Worm (Caenorhabditis elegans) whole organism, young adult: ENCODE data around the gene wdr-37.
"Not testable (repeated sequence)": the region's sequence is repeated elsewhere in the genome, so short reads cannot be mapped to it uniquely, and the experiment has no call there.

Source experiments
- B0019.2 ChIP-seq: fragments of 200-800 bp; sonication (Bioruptor generic); conservative IDR thresholded peaks from 2 replicates; pipeline ENCODE4 v1.3.6; 2022; ENCODE audit warnings: missing genetic modification reagents, missing genetic modification characterization, missing compliant biosample characterization
- B0261.1 ChIP-seq: sonication (generic microtip); optimal IDR thresholded peaks from 2 replicates; lab custom pipeline; 2016; ENCODE audit warnings: mild to moderate bottlenecking, missing genetic modification characterization, moderate library complexity, missing compliant biosample characterization
- C17E4.6 ChIP-seq: fragments of 200-800 bp; sonication (Bioruptor generic); IDR thresholded peaks from 2 replicates; pipeline ENCODE4 v1.3.6; 2022; ENCODE audit warnings: missing genetic modification reagents, missing genetic modification characterization, missing compliant biosample characterization
- D2030.7 ChIP-seq: fragments of 200-800 bp; sonication (Bioruptor generic); IDR thresholded peaks from 2 replicates; pipeline ENCODE4 v1.3.6; 2022; ENCODE audit warnings: missing genetic modification reagents, missing genetic modification characterization, missing compliant biosample characterization
- F33H1.4 ChIP-seq: fragments of 200-800 bp; sonication (Bioruptor generic); IDR thresholded peaks from 2 replicates; pipeline ENCODE4 v1.3.6; 2022; ENCODE audit warnings: missing genetic modification reagents, missing genetic modification characterization, missing compliant biosample characterization
- F39B2.1 ChIP-seq: fragments of 200-800 bp; sonication (Bioruptor generic); IDR thresholded peaks from 2 replicates; pipeline ENCODE4 v1.3.6; 2022; ENCODE audit warnings: missing genetic modification reagents, missing genetic modification characterization, missing compliant biosample characterization
- F57A8.1 ChIP-seq: fragments of 200-800 bp; sonication (Bioruptor generic); optimal IDR thresholded peaks from 2 replicates; lab custom pipeline; 2018; ENCODE audit warnings: mild to moderate bottlenecking, missing genetic modification characterization, moderate library complexity, missing compliant biosample characterization
- K12H6.12 ChIP-seq: fragments of 200-800 bp; sonication (Bioruptor generic); optimal IDR thresholded peaks from 2 replicates; lab custom pipeline; 2018; ENCODE audit warnings: mild to moderate bottlenecking, missing genetic modification characterization, missing compliant biosample characterization
- Y53G8AR.9 ChIP-seq: fragments of 200-800 bp; sonication (Bioruptor generic); conservative IDR thresholded peaks from 2 replicates; pipeline ENCODE4 v1.3.6; 2022; ENCODE audit warnings: missing genetic modification reagents, missing genetic modification characterization, missing compliant biosample characterization
- Y79H2A.3 ChIP-seq: fragments of 200-800 bp; sonication (Bioruptor generic); conservative IDR thresholded peaks from 2 replicates; pipeline ENCODE4 v1.3.6; 2022; ENCODE audit warnings: missing genetic modification reagents, missing genetic modification characterization, missing compliant biosample characterization
- Y95B8A.8 ChIP-seq: fragments of 200-800 bp; sonication (Bioruptor generic); IDR thresholded peaks from 2 replicates; pipeline ENCODE4 v1.3.6; 2022; ENCODE audit warnings: missing genetic modification reagents, missing genetic modification characterization, missing compliant biosample characterization
- aptf-2 ChIP-seq: fragments of 200-800 bp; sonication (Bioruptor generic); conservative IDR thresholded peaks from 2 replicates; pipeline ENCODE4 v1.3.6; 2022; ENCODE audit warnings: missing genetic modification reagents, missing genetic modification characterization, missing compliant biosample characterization
- attf-3 ChIP-seq: fragments of 200-800 bp; sonication (Bioruptor generic); conservative IDR thresholded peaks from 2 replicates; pipeline ENCODE4 v1.3.6; 2022; ENCODE audit warnings: missing genetic modification reagents, missing genetic modification characterization, missing compliant biosample characterization
- attf-6 ChIP-seq: fragments of 200-800 bp; sonication (Bioruptor generic); IDR thresholded peaks from 2 replicates; pipeline ENCODE4 v1.3.6; 2022; ENCODE audit warnings: missing genetic modification reagents, missing genetic modification characterization, missing compliant biosample characterization
- bed-2 ChIP-seq: fragments of 200-800 bp; sonication (Bioruptor generic); IDR thresholded peaks from 2 replicates; pipeline ENCODE4 v1.3.6; 2022; ENCODE audit warnings: missing genetic modification reagents, missing genetic modification characterization, missing compliant biosample characterization
- ccch-3 ChIP-seq: fragments of 200-800 bp; sonication (Bioruptor generic); optimal IDR thresholded peaks from 2 replicates; lab custom pipeline; 2018; ENCODE audit warnings: mild to moderate bottlenecking, missing genetic modification characterization, missing compliant biosample characterization
- cebp-1 ChIP-seq, 2 experiments: fragments of 200-800 bp in 1 of 2; sonication (Bioruptor generic) in 1 of 2; sonication (generic microtip) in 1 of 2; IDR thresholded peaks in 1 of 2; optimal IDR thresholded peaks in 1 of 2; 2 replicates each; pipeline versions ENCODE4 v1.3.6 to Lab custom; 2017 to 2022; ENCODE audit warnings: missing compliant biosample characterization in 2 of 2, missing genetic modification characterization in 2 of 2, mild to moderate bottlenecking in 1 of 2, missing genetic modification reagents in 1 of 2, moderate library complexity in 1 of 2
- ceh-100 ChIP-seq: fragments of 200-800 bp; sonication (Bioruptor generic); IDR thresholded peaks from 2 replicates; pipeline ENCODE4 v1.3.6; 2022; ENCODE audit warnings: missing genetic modification reagents, missing genetic modification characterization, missing compliant biosample characterization
- ceh-27 ChIP-seq: fragments of 200-800 bp; sonication (Bioruptor generic); optimal IDR thresholded peaks from 2 replicates; lab custom pipeline; 2018; ENCODE audit warnings: mild to moderate bottlenecking, missing genetic modification characterization, moderate library complexity, missing compliant biosample characterization
- ceh-40 ChIP-seq: fragments of 200-800 bp; sonication (Bioruptor generic); IDR thresholded peaks from 2 replicates; pipeline ENCODE4 v1.3.6; 2022; ENCODE audit warnings: missing genetic modification characterization, missing compliant biosample characterization
- egl-18 ChIP-seq: fragments of 200-800 bp; sonication (Bioruptor generic); IDR thresholded peaks from 2 replicates; pipeline ENCODE4 v1.3.6; 2022; ENCODE audit warnings: missing genetic modification reagents, missing genetic modification characterization, missing compliant biosample characterization
- ekl-4 ChIP-seq: fragments of 200-800 bp; sonication (Bioruptor generic); IDR thresholded peaks from 2 replicates; pipeline ENCODE4 v1.3.6; 2022; ENCODE audit warnings: missing genetic modification reagents, missing genetic modification characterization, missing compliant biosample characterization
- hmg-1.2 ChIP-seq: fragments of 200-800 bp; sonication (Bioruptor generic); IDR thresholded peaks from 2 replicates; pipeline ENCODE4 v1.3.6; 2022; ENCODE audit warnings: missing genetic modification reagents, missing genetic modification characterization, missing compliant biosample characterization
- let-526 ChIP-seq: fragments of 200-800 bp; sonication (Bioruptor generic); IDR thresholded peaks from 2 replicates; pipeline ENCODE4 v1.3.6; 2022; ENCODE audit warnings: missing genetic modification reagents, missing genetic modification characterization, missing compliant biosample characterization
- lin-54 ChIP-seq: fragments of 200-800 bp; sonication (Bioruptor generic); optimal IDR thresholded peaks from 2 replicates; lab custom pipeline; 2018; ENCODE audit warnings: mild to moderate bottlenecking, missing genetic modification characterization, missing compliant biosample characterization
- lsl-1 ChIP-seq: fragments of 200-800 bp; sonication (Bioruptor generic); optimal IDR thresholded peaks from 2 replicates; lab custom pipeline; 2018; ENCODE audit warnings: mild to moderate bottlenecking, missing genetic modification characterization, moderate library complexity, missing compliant biosample characterization
- madf-3 ChIP-seq: fragments of 200-800 bp; sonication (Bioruptor generic); IDR thresholded peaks from 2 replicates; pipeline ENCODE4 v1.3.6; 2022; ENCODE audit warnings: missing genetic modification reagents, missing genetic modification characterization, missing compliant biosample characterization
- madf-8 ChIP-seq: fragments of 200-800 bp; sonication (Bioruptor generic); conservative IDR thresholded peaks from 2 replicates; pipeline ENCODE4 v1.3.6; 2022; ENCODE audit warnings: missing genetic modification reagents, missing genetic modification characterization, missing compliant biosample characterization
- nfyb-1 ChIP-seq: fragments of 200-800 bp; sonication (Bioruptor generic); IDR thresholded peaks from 2 replicates; pipeline ENCODE4 v1.3.6; 2022; ENCODE audit warnings: missing genetic modification reagents, missing genetic modification characterization, missing compliant biosample characterization
- nhr-179 ChIP-seq: sonication (generic microtip); optimal IDR thresholded peaks from 2 replicates; lab custom pipeline; 2016; ENCODE audit warnings: mild to moderate bottlenecking, missing genetic modification characterization, missing compliant biosample characterization
- nhr-27 ChIP-seq: fragments of 200-800 bp; sonication (Bioruptor generic); optimal IDR thresholded peaks from 2 replicates; lab custom pipeline; 2018; ENCODE audit warnings: mild to moderate bottlenecking, missing genetic modification characterization, moderate library complexity, missing compliant biosample characterization
- nhr-90 ChIP-seq: sonication (generic microtip); optimal IDR thresholded peaks from 2 replicates; lab custom pipeline; 2016; ENCODE audit warnings: missing genotype, mild to moderate bottlenecking, missing genetic modification characterization, missing compliant biosample characterization
- snpc-4 ChIP-seq, 5 experiments: fragments of 150-350 bp in 1 of 5; sonication (generic microtip) in 4 of 5; optimal IDR thresholded peaks; 2 replicates each; lab custom pipeline; 2014 to 2018; ENCODE audit warnings: missing genetic modification characterization in 5 of 5, missing biosample characterization in 3 of 5, antibody characterized with exemption in 2 of 5, mild to moderate bottlenecking in 2 of 5, missing compliant biosample characterization in 2 of 5, missing genotype in 2 of 5, moderate library complexity in 2 of 5, missing genetic modification reagents in 1 of 5
- tbp1 ChIP-seq: fragments of 200-800 bp; sonication (Bioruptor generic); optimal IDR thresholded peaks from 2 replicates; lab custom pipeline; 2018; ENCODE audit warnings: mild to moderate bottlenecking, missing genetic modification characterization, missing compliant biosample characterization

wdr-37 gene

DNA sequence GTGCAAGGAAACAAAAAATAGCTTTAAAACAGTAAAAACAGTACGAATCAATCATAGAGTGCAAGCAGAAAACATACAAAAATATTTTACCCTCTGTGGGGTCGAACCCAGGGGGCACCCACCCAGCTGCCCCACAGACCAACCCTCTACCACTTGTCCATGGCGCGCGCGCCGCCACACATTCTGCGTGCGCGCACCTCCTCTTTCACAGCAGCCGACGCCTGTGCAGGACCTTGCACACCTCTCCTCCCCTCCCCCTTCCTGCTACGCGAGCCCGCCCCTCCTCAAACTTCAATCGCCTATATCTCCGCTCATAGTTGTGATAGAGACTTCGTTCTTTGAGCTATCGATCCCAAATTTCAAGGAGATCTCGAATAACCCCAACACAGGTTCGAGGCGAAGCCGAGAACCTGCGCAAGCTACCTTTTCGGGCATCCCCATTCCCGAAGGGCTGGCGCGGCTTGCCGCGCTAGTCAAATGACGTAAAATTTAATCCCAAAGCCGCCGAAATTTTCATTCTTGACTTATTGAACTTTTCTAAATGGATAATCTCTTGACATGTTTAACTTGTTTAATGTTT is 37.5 kb upstream of the wdr-37 start (continued):
- peak; percentile 79 for TF ChIP-seq attf-3 (GFP tag; lab: Robert Waterston, UW)
- peak; percentile 85 for TF ChIP-seq C17E4.6 (GFP tag; lab: Robert Waterston, UW)
- peak; percentile 90 for TF ChIP-seq nfyb-1 (GFP tag; lab: Robert Waterston, UW)
- TF ChIP-seq let-526 (GFP tag; lab: Robert Waterston, UW), result 0 out of 2 replicates have a peak, but pooled peaks have one; percentile 40
- TF ChIP-seq aptf-2 (GFP tag; lab: Robert Waterston, UW), result peak; percentile 64; the same call in 1 of the 2 replicates
- TF ChIP-seq hmg-1.2 (GFP tag; lab: Robert Waterston, UW), result peak; percentile 64
- peak; percentile 87 for TF ChIP-seq Y53G8AR.9 (GFP tag; lab: Robert Waterston, UW)
- peak; percentile 91; the same call in 1 of the 2 replicates for TF ChIP-seq F39B2.1
- peak; percentile 85 for TF ChIP-seq Y79H2A.3 (GFP tag; lab: Robert Waterston, UW)
- TF ChIP-seq snpc-4 (GFP tag; optimal IDR thresholded peaks at IDR 0.05; lab: Kevin White, UChicago), result peak; percentile 23
- TF ChIP-seq snpc-4 (tag; optimal IDR thresholded peaks at IDR 0.05; lab: Kevin White, UChicago), result peak in 3 of 4 experiments; percentile 67 to 92 (median 81)
- peak; percentile 87 for TF ChIP-seq F33H1.4 (GFP tag; lab: Robert Waterston, UW)
- 0 out of 2 replicates have a peak, but pooled peaks have one; percentile 10 for TF ChIP-seq cebp-1 (GFP tag; IDR thresholded peaks at IDR 0.05; lab: Robert Waterston, UW)
- not testable (repeated sequence) for TF ChIP-seq cebp-1 (tag; optimal IDR thresholded peaks at IDR 0.05; lab: Kevin White, UChicago)
- peak; percentile 30 for TF ChIP-seq lin-54
- peak; percentile 90 for TF ChIP-seq attf-6
- peak; percentile 73 for TF ChIP-seq ceh-100 (GFP tag; lab: Robert Waterston, UW)
- peak; percentile 83 for TF ChIP-seq B0019.2 (GFP tag; lab: Robert Waterston, UW)
- TF ChIP-seq D2030.7 (GFP tag; lab: Robert Waterston, UW), result peak; percentile 98
- TF ChIP-seq madf-8 (GFP tag; lab: Robert Waterston, UW), result peak; percentile 91
- TF ChIP-seq madf-3 (GFP tag; lab: Robert Waterston, UW), result 0 out of 2 replicates have a peak, but pooled peaks have one; percentile 40
- peak; percentile 91 for TF ChIP-seq Y95B8A.8
- TF ChIP-seq ceh-40 (GFP tag; lab: Robert Waterston, UW), result peak; percentile 77; the same call in 1 of the 2 replicates

DNA sequence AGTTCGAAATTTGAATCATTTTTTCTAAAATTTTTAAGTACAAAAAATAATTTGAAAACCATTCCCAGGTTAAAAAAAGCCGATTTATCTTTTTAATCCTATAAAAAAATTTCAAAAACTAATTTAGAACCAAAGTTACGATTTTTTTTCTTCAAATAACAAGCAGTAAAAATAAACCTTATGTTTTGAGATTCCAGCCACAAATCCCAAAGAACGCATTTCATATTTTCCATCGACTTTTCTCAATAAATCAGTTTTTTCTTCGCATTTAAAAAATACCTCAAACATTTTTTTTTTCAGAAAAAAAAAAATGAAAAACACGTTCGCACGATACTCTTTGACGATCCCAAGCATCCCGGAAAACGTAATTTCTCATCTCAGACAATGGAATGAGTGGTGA is 35.3 kb upstream of the wdr-37 start, which contains the start of gene ckk-1:
Gene ckk-1, plus strand, starts transcription at position 301 of the 400 bp plus-strand sequence.
- no peak for TF ChIP-seq nhr-27 (tag; lab: Kevin White, UChicago)
- TF ChIP-seq nhr-179 (tag; lab: Kevin White, UChicago), result no peak
- no peak for TF ChIP-seq B0261.1 (tag; lab: Kevin White, UChicago)
- no peak for TF ChIP-seq lsl-1
- no peak for TF ChIP-seq ceh-27 (GFP tag; lab: Kevin White, UChicago)
- TF ChIP-seq egl-18, result no peak
- TF ChIP-seq bed-2, result no peak
- no peak for TF ChIP-seq F57A8.1 (GFP tag; lab: Kevin White, UChicago)
- TF ChIP-seq nhr-90 (tag; lab: Kevin White, UChicago), result no peak
- no peak for TF ChIP-seq F33H1.4 (GFP tag; lab: Robert Waterston, UW)
- no peak for TF ChIP-seq tbp1 (GFP tag; lab: Kevin White, UChicago)
- TF ChIP-seq hmg-1.2 (GFP tag; lab: Robert Waterston, UW), result no peak
- TF ChIP-seq ekl-4, result no peak
- no peak for TF ChIP-seq ccch-3 (GFP tag; lab: Kevin White, UChicago)
- no peak for TF ChIP-seq K12H6.12 (tag; lab: Kevin White, UChicago)
